Fruit fly (Drosophila melanogaster): ENCODE data around the gene Ncoa6.
A peak's percentile ranks its signal among the peaks of the same experiment; 100 is the strongest.

DNA sequence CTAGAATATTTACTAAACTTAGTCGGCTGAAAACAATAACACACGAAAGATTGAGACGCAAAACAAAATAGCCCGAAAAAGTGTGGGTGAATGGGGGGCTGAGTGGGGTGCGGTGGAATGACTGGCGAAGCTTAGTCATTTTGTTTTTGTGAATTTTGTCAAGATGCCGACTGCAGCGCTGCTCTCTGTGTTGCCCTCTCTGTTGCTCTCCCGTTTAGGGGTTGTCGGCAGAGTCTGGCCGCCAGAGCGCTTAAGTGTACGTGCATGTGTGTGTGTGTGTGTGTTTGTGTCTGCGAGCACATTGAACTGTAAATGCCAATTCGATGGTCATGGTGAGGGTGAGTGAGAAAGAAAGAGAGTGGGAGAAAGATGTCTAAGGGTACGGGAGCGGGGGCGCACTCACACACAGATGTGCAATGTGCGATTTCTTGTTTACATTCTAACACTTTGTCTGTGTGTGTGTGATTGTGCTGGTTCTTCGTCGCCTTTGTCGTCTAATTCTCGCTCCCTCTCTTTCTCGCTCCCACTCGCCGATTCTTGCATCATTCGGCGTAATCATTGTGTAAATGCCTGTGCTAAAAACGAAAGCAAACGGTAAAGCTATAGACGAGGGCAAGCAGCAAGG, 20.0 kb downstream of the Ncoa6 start:
- TF ChIP-seq CTCF (optimal IDR thresholded peaks at IDR 0.05) (peak in 1 of 2 experiments; percentile 29), CG8478 (optimal IDR thresholded peaks at IDR 0.05) (no peak)
